Fruit fly (Drosophila melanogaster) whole organism, embryonic: ENCODE measurements around the gene CG17764.
A peak's percentile ranks its signal among the peaks of the same experiment; 100 is the strongest.

ENCODE experiments used
- CG10321 ChIP-seq: fragments of 200-800 bp; sonication (Bioruptor generic); IDR thresholded peaks from 2 replicates; pipeline ENCODE4 v1.3.6; 2022; ENCODE audit warnings: missing biosample characterization, missing genetic modification characterization
- CG13424 ChIP-seq: fragments of 200-800 bp; sonication (Bioruptor generic); optimal IDR thresholded peaks from 2 replicates; lab custom pipeline; 2019; ENCODE audit warnings: missing biosample characterization, mild to moderate bottlenecking, missing genetic modification characterization, moderate library complexity
- CG17186 ChIP-seq: fragments of 200-800 bp; sonication (Bioruptor generic); optimal IDR thresholded peaks from 3 replicates; lab custom pipeline; 2017; ENCODE audit warnings: missing biosample characterization, missing genetic modification reagents, missing genetic modification characterization
- CG17385 ChIP-seq: fragments of 200-800 bp; sonication (Bioruptor generic); optimal IDR thresholded peaks from 3 replicates; lab custom pipeline; 2018; ENCODE audit warnings: missing biosample characterization, mild to moderate bottlenecking, missing genetic modification characterization
- CG2129 ChIP-seq: fragments of 200-800 bp; sonication (Bioruptor generic); IDR thresholded peaks from 2 replicates; pipeline ENCODE4 v1.3.6; 2022; ENCODE audit warnings: missing biosample characterization, missing genetic modification characterization; ENCODE audit not compliant: partially characterized antibody
- CG2875 ChIP-seq: fragments of 200-800 bp; sonication (Bioruptor generic); optimal IDR thresholded peaks from 2 replicates; lab custom pipeline; 2017; ENCODE audit warnings: missing biosample characterization, mild to moderate bottlenecking, missing genetic modification characterization, missing genetic modification reagents
- CG3838 ChIP-seq: fragments of 200-800 bp; sonication (Bioruptor generic); optimal IDR thresholded peaks from 3 replicates; lab custom pipeline; 2016; ENCODE audit warnings: missing biosample characterization, missing genetic modification characterization
- CG4282 ChIP-seq: fragments of 200-800 bp; sonication (Bioruptor generic); optimal IDR thresholded peaks from 2 replicates; lab custom pipeline; 2016; ENCODE audit warnings: missing biosample characterization, missing genetic modification characterization
- CG4328 ChIP-seq: fragments of 200-800 bp; sonication (Bioruptor generic); optimal IDR thresholded peaks from 3 replicates; lab custom pipeline; 2017; ENCODE audit warnings: missing biosample characterization, missing genetic modification reagents, missing genetic modification characterization
- CG43689 ChIP-seq: fragments of 200-800 bp; sonication (Bioruptor generic); IDR thresholded peaks from 2 replicates; pipeline ENCODE4 v1.3.6; 2022; ENCODE audit warnings: missing biosample characterization, missing genetic modification characterization
- CG4730 ChIP-seq: fragments of 200-800 bp; sonication (Bioruptor generic); IDR thresholded peaks from 2 replicates; pipeline ENCODE4 v1.3.6; 2022; ENCODE audit warnings: missing biosample characterization, missing genetic modification characterization
- CG6254 ChIP-seq: fragments of 200-800 bp; sonication (Bioruptor generic); optimal IDR thresholded peaks from 3 replicates; lab custom pipeline; 2017; ENCODE audit warnings: mild to moderate bottlenecking, missing biosample characterization, missing genetic modification reagents, missing genetic modification characterization
- CG7372 ChIP-seq: fragments of 200-800 bp; sonication (Bioruptor generic); IDR thresholded peaks from 2 replicates; pipeline ENCODE4 v1.3.6; 2022; ENCODE audit warnings: missing biosample characterization, missing genetic modification characterization
- CG8944 ChIP-seq: fragments of 200-800 bp; sonication (Bioruptor generic); optimal IDR thresholded peaks from 3 replicates; lab custom pipeline; 2016; ENCODE audit warnings: missing biosample characterization, missing genetic modification characterization
- CG9817 ChIP-seq: fragments of 200-800 bp; sonication (Bioruptor generic); optimal IDR thresholded peaks from 2 replicates; lab custom pipeline; 2018; ENCODE audit warnings: missing biosample characterization, mild to moderate bottlenecking, missing genetic modification characterization, moderate library complexity
- CG9932 ChIP-seq: fragments of 200-800 bp; sonication (Bioruptor generic); IDR thresholded peaks from 2 replicates; pipeline ENCODE4 v1.3.6; 2022; ENCODE audit warnings: missing biosample characterization, missing genetic modification characterization
- CHES-1-like ChIP-seq: fragments of 200-800 bp; sonication (Bioruptor generic); optimal IDR thresholded peaks from 2 replicates; lab custom pipeline; 2016; ENCODE audit warnings: missing biosample characterization, missing genetic modification characterization
- Camta ChIP-seq: fragments of 200-800 bp; sonication (Bioruptor generic); optimal IDR thresholded peaks from 2 replicates; lab custom pipeline; 2016; ENCODE audit warnings: missing biosample characterization, missing genetic modification characterization
- Drgx ChIP-seq: fragments of 200-800 bp; sonication (Bioruptor generic); IDR thresholded peaks from 2 replicates; pipeline ENCODE4 v1.3.6; 2022; ENCODE audit warnings: missing biosample characterization, missing genetic modification characterization
- Eip74EF ChIP-seq, 2 experiments: fragments of 200-800 bp in 1 of 2; fragments of >200 bp in 1 of 2; sonication (Bioruptor generic) in 1 of 2; optimal IDR thresholded peaks; 2 replicates each; lab custom pipeline; 2017 to 2019; ENCODE audit warnings: missing biosample characterization in 2 of 2, missing genetic modification characterization in 2 of 2, mild to moderate bottlenecking in 1 of 2, moderate library complexity in 1 of 2
- H2.0 ChIP-seq: fragments of 200-800 bp; sonication (Bioruptor generic); IDR thresholded peaks from 2 replicates; pipeline ENCODE4 v1.3.6; 2022; ENCODE audit warnings: missing biosample characterization, missing genetic modification characterization
- HLH4C ChIP-seq: fragments of 200-800 bp; sonication (Bioruptor generic); IDR thresholded peaks from 3 replicates; pipeline ENCODE4 v1.3.6; 2022; ENCODE audit warnings: missing biosample characterization, missing genetic modification characterization; ENCODE audit not compliant: partially characterized antibody
- Hand ChIP-seq: fragments of 200-800 bp; sonication (Bioruptor generic); optimal IDR thresholded peaks from 2 replicates; lab custom pipeline; 2017; ENCODE audit warnings: mild to moderate bottlenecking, missing biosample characterization, missing genetic modification reagents, missing genetic modification characterization
- HmgD ChIP-seq: fragments of 200-800 bp; sonication (Bioruptor generic); optimal IDR thresholded peaks from 3 replicates; lab custom pipeline; 2016; ENCODE audit warnings: missing biosample characterization, missing genetic modification characterization
- NfI ChIP-seq: fragments of 200-800 bp; sonication (Bioruptor generic); optimal IDR thresholded peaks from 3 replicates; lab custom pipeline; 2018; ENCODE audit warnings: missing biosample characterization, mild to moderate bottlenecking, missing genetic modification characterization, moderate library complexity
- Oli ChIP-seq: fragments of 200-800 bp; sonication (Bioruptor generic); optimal IDR thresholded peaks from 2 replicates; lab custom pipeline; 2018; ENCODE audit warnings: missing biosample characterization, mild to moderate bottlenecking, missing genetic modification characterization, moderate library complexity
- PHDP ChIP-seq: fragments of 200-800 bp; sonication (Bioruptor generic); optimal IDR thresholded peaks from 3 replicates; lab custom pipeline; 2018; ENCODE audit warnings: missing biosample characterization, mild to moderate bottlenecking, missing genetic modification characterization, moderate library complexity
- abd-A ChIP-seq: fragments of 200-800 bp; sonication (Bioruptor generic); optimal IDR thresholded peaks from 3 replicates; lab custom pipeline; 2019; ENCODE audit warnings: missing biosample characterization, mild to moderate bottlenecking, missing genetic modification characterization, moderate library complexity
- ap ChIP-seq: fragments of 200-800 bp; sonication (Bioruptor generic); IDR thresholded peaks from 2 replicates; pipeline ENCODE4 v1.3.6; 2022; ENCODE audit warnings: missing biosample characterization, missing genetic modification characterization
- bigmax ChIP-seq: fragments of 200-800 bp; sonication (Bioruptor generic); optimal IDR thresholded peaks from 2 replicates; lab custom pipeline; 2018; ENCODE audit warnings: missing biosample characterization, mild to moderate bottlenecking, missing genetic modification characterization
- bowl ChIP-seq: fragments of 200-800 bp; sonication (Bioruptor generic); IDR thresholded peaks from 2 replicates; pipeline ENCODE4 v1.3.6; 2022; ENCODE audit warnings: missing biosample characterization, missing genetic modification characterization
- cas ChIP-seq: fragments of 200-800 bp; sonication (Bioruptor generic); IDR thresholded peaks from 2 replicates; pipeline ENCODE4 v1.3.6; 2022; ENCODE audit warnings: missing biosample characterization, missing genetic modification characterization
- chif ChIP-seq, 2 experiments: fragments of 200-800 bp; sonication (Bioruptor generic); optimal IDR thresholded peaks; 3 replicates each; lab custom pipeline; 2016; ENCODE audit warnings: missing biosample characterization in 2 of 2, missing genetic modification characterization in 2 of 2
- chn ChIP-seq: fragments of 200-800 bp; sonication (Bioruptor generic); optimal IDR thresholded peaks from 2 replicates; lab custom pipeline; 2016; ENCODE audit warnings: missing biosample characterization, missing genetic modification characterization
- corto ChIP-seq: fragments of 200-800 bp; sonication (Bioruptor generic); optimal IDR thresholded peaks from 2 replicates; lab custom pipeline; 2016; ENCODE audit warnings: missing biosample characterization, mild to moderate bottlenecking, missing genetic modification characterization, moderate library complexity
- disco-r ChIP-seq: fragments of 200-800 bp; sonication (Bioruptor generic); optimal IDR thresholded peaks from 2 replicates; lab custom pipeline; 2016; ENCODE audit warnings: missing biosample characterization, missing genetic modification characterization
- gcm ChIP-seq: fragments of 200-800 bp; sonication (Bioruptor generic); optimal IDR thresholded peaks from 2 replicates; lab custom pipeline; 2019; ENCODE audit warnings: missing biosample characterization, mild to moderate bottlenecking, missing genetic modification characterization, moderate library complexity
- grn ChIP-seq: fragments of 200-800 bp; sonication (Bioruptor generic); optimal IDR thresholded peaks from 3 replicates; lab custom pipeline; 2017; ENCODE audit warnings: missing biosample characterization, missing genetic modification characterization
- kni ChIP-seq: fragments of 200-800 bp; sonication (Bioruptor generic); optimal IDR thresholded peaks from 3 replicates; lab custom pipeline; 2017; ENCODE audit warnings: mild to moderate bottlenecking, missing biosample characterization, missing genetic modification reagents, missing genetic modification characterization
- pho ChIP-seq: fragments of 200-800 bp; sonication (Bioruptor generic); optimal IDR thresholded peaks from 2 replicates; lab custom pipeline; 2016; ENCODE audit warnings: missing biosample characterization, missing genetic modification characterization
- phol ChIP-seq: fragments of 200-800 bp; sonication (Bioruptor generic); optimal IDR thresholded peaks from 3 replicates; lab custom pipeline; 2018; ENCODE audit warnings: missing biosample characterization, mild to moderate bottlenecking, missing genetic modification characterization, moderate library complexity
- prd ChIP-seq, 3 experiments: fragments of >200 bp in 2 of 3; fragments of 200-800 bp in 1 of 3; sonication (Bioruptor generic) in 1 of 3; optimal IDR thresholded peaks in 2 of 3; IDR thresholded peaks in 1 of 3; 2 replicates in 2 of 3; 3 replicates in 1 of 3; pipeline versions ENCODE4 v1.3.6 to Lab custom; 2017 to 2022; ENCODE audit warnings: missing biosample characterization in 1 of 3, missing genetic modification characterization in 1 of 3
- ranshi ChIP-seq: fragments of 200-800 bp; sonication (Bioruptor generic); IDR thresholded peaks from 2 replicates; pipeline ENCODE4 v1.3.6; 2022; ENCODE audit warnings: missing biosample characterization, missing genetic modification characterization
- sisA ChIP-seq: fragments of 200-800 bp; sonication (Bioruptor generic); IDR thresholded peaks from 2 replicates; pipeline ENCODE4 v1.3.6; 2022; ENCODE audit warnings: missing biosample characterization, missing genetic modification characterization
- sna ChIP-seq: fragments of 200-800 bp; sonication (Bioruptor generic); IDR thresholded peaks from 2 replicates; pipeline ENCODE4 v1.3.6; 2022; ENCODE audit warnings: missing biosample characterization, missing genetic modification characterization; ENCODE audit not compliant: partially characterized antibody
- sqz ChIP-seq: fragments of 200-800 bp; sonication (Bioruptor generic); optimal IDR thresholded peaks from 3 replicates; lab custom pipeline; 2018; ENCODE audit warnings: missing biosample characterization, mild to moderate bottlenecking, missing genetic modification characterization
- toy ChIP-seq: fragments of 200-800 bp; sonication (Bioruptor generic); IDR thresholded peaks from 2 replicates; pipeline ENCODE4 v1.3.6; 2022; ENCODE audit warnings: missing biosample characterization, missing genetic modification characterization
- trem ChIP-seq: fragments of 200-800 bp; optimal IDR thresholded peaks from 3 replicates; lab custom pipeline; 2019; ENCODE audit warnings: missing biosample characterization, mild to moderate bottlenecking, missing genetic modification characterization, moderate library complexity
- trh ChIP-seq: fragments of 200-800 bp; sonication (Bioruptor generic); optimal IDR thresholded peaks from 2 replicates; lab custom pipeline; 2016; ENCODE audit warnings: missing biosample characterization, missing genetic modification characterization
- wdn ChIP-seq: fragments of 200-800 bp; sonication (Bioruptor generic); IDR thresholded peaks from 2 replicates; pipeline ENCODE4 v1.3.6; 2022; ENCODE audit warnings: missing biosample characterization, missing genetic modification characterization

CG17764 gene

dm6 chrX:5285835-5286234 is 21.4 kb downstream of the CG17764 start (continued):
- peak; percentile 41 for TF ChIP-seq CG9817 (tag; lab: Kevin White, UChicago)
- TF ChIP-seq pho (GFP tag; lab: Kevin White, UChicago), result peak; percentile 55
- 0 out of 2 replicates have a peak, but pooled peaks have one; percentile 9 for TF ChIP-seq wdn (GFP tag; lab: Robert Waterston, UW)
- TF ChIP-seq Camta (GFP tag; lab: Kevin White, UChicago), result no peak
- no peak for TF ChIP-seq CG7372
- no peak for TF ChIP-seq CG4730 (GFP tag; lab: Robert Waterston, UW)
- no peak for TF ChIP-seq grn
- TF ChIP-seq H2.0 (GFP tag; lab: Robert Waterston, UW), result 0 out of 2 replicates have a peak, but pooled peaks have one; percentile 30
- TF ChIP-seq CG8944 (GFP tag; lab: Kevin White, UChicago), result peak; percentile 16
- no peak for TF ChIP-seq CG6254 (GFP tag; lab: Kevin White, UChicago)
- TF ChIP-seq prd (optimal IDR thresholded peaks at IDR 0.05; lab: Kevin White, UChicago), result no peak
- peak; percentile 68 for TF ChIP-seq prd (GFP tag; IDR thresholded peaks at IDR 0.05; lab: Robert Waterston, UW)
- TF ChIP-seq kni (GFP tag; lab: Kevin White, UChicago), result no peak
- TF ChIP-seq CG10321 (GFP tag; lab: Robert Waterston, UW), result no peak
- no peak for TF ChIP-seq CG17186
- no peak for TF ChIP-seq sna (GFP tag; lab: Robert Waterston, UW)
- no peak for TF ChIP-seq Eip74EF (GFP tag; optimal IDR thresholded peaks at IDR 0.05; lab: Kevin White, UChicago)
- TF ChIP-seq CG43689 (GFP tag; lab: Robert Waterston, UW), result no peak
- TF ChIP-seq toy (GFP tag; lab: Robert Waterston, UW), result no peak
- TF ChIP-seq Drgx (GFP tag; lab: Robert Waterston, UW), result no peak
- peak; percentile 10 for TF ChIP-seq Oli (tag; lab: Kevin White, UChicago)
- TF ChIP-seq Hand (GFP tag; lab: Kevin White, UChicago), result peak; percentile 5
- TF ChIP-seq ranshi (GFP tag; lab: Robert Waterston, UW), result peak; percentile 30; the same call in 1 of the 2 replicates
- no peak for TF ChIP-seq disco-r
- TF ChIP-seq sisA (GFP tag; lab: Robert Waterston, UW), result peak; percentile 54
- no peak for TF ChIP-seq gcm
- no peak for TF ChIP-seq chn (GFP tag; lab: Kevin White, UChicago)
- TF ChIP-seq bowl (GFP tag; lab: Robert Waterston, UW), result no peak
- no peak for TF ChIP-seq HLH4C
- TF ChIP-seq CG3838 (GFP tag; lab: Kevin White, UChicago), result no peak
- no peak for TF ChIP-seq CG2129 (GFP tag; lab: Robert Waterston, UW)
- no peak for TF ChIP-seq ap (GFP tag; lab: Robert Waterston, UW)
- peak; percentile 70 for TF ChIP-seq CG13424 (tag; lab: Kevin White, UChicago)
- TF ChIP-seq CG2875 (GFP tag; lab: Kevin White, UChicago), result no peak
- peak; percentile 6 for TF ChIP-seq CHES-1-like (GFP tag; lab: Kevin White, UChicago)
- no peak for TF ChIP-seq HmgD (GFP tag; lab: Kevin White, UChicago)
- peak in 1 of 2 experiments; percentile 48 for TF ChIP-seq chif (GFP tag; optimal IDR thresholded peaks at IDR 0.05; lab: Kevin White, UChicago)
- TF ChIP-seq sqz, result peak; percentile 41
- TF ChIP-seq CG9932 (GFP tag; lab: Robert Waterston, UW), result peak; percentile 35
- peak; percentile 30 for TF ChIP-seq NfI (GFP tag; lab: Kevin White, UChicago)
- TF ChIP-seq CG4282 (GFP tag; lab: Kevin White, UChicago), result no peak
- TF ChIP-seq bigmax (GFP tag; lab: Kevin White, UChicago), result no peak
- TF ChIP-seq trh (GFP tag; lab: Kevin White, UChicago), result no peak
- no peak for TF ChIP-seq cas (GFP tag; lab: Robert Waterston, UW)
- peak; percentile 57 for TF ChIP-seq CG17385 (GFP tag; lab: Kevin White, UChicago)
- peak; percentile 24 for TF ChIP-seq PHDP (tag; lab: Kevin White, UChicago)
- TF ChIP-seq phol (tag; lab: Kevin White, UChicago), result peak; percentile 65
- TF ChIP-seq trem, result peak; percentile 46
- no peak for TF ChIP-seq corto (GFP tag; lab: Kevin White, UChicago)
- no peak for TF ChIP-seq abd-A (tag; lab: Kevin White, UChicago)
- no peak for TF ChIP-seq CG4328
